Fruit fly (Drosophila melanogaster): Measurements from ENCODE around the gene Tektin-C.

The Tektin-C gene

dm6 chr3L:5789663-5790062, 6.7 kb downstream of the Tektin-C start (continued):
- peak; percentile 95 for TF ChIP-seq E2f2 (GFP tag; IDR thresholded peaks at IDR 0.05)
- peak; percentile 43 for TF ChIP-seq PHDP (tag; optimal IDR thresholded peaks at IDR 0.05)
- TF ChIP-seq CG15601 (tag; optimal IDR thresholded peaks at IDR 0.05): peak; percentile 63
- no peak for TF ChIP-seq sqz (GFP tag; optimal IDR thresholded peaks at IDR 0.05)

DNA sequence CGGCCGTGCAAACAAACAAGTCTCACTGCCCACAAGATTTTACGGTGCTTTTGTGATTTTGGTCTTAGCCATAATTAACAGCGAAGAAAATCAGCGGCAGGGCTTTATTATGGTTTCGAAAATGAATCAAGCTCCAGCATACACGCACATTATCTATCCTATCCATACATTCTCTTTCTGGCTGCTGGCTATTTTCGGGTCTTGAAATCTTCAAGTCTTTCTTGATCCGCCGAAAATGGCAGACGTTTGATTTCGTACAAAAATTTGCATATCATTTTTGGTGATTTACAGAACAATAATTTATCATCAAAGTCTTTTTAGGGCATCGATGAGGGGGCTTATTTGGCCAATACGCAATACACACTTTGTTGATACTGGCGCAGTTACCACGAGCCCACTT, 7.5 kb downstream of the Tektin-C start:
- TF ChIP-seq CG13624 (GFP tag; optimal IDR thresholded peaks at IDR 0.05) (peak; percentile 31), chinmo (GFP tag; IDR thresholded peaks at IDR 0.05; ENCODE audit: partially characterized antibody) (0 out of 4 replicates have a peak, but pooled peaks have one; percentile 8), CG13894 (tag; optimal IDR thresholded peaks at IDR 0.05) (peak; percentile 90), odd (GFP tag; optimal IDR thresholded peaks at IDR 0.05) (no peak), CG12769 (tag; optimal IDR thresholded peaks at IDR 0.05) (peak; percentile 27), Dp (GFP tag; optimal IDR thresholded peaks at IDR 0.05) (no peak)

dm6 chr3L:5787476-5787875, 8.9 kb downstream of the Tektin-C start:
- TF ChIP-seq vvl (GFP tag; IDR thresholded peaks at IDR 0.05) (peak; percentile 36; the same call in 1 of the 2 replicates), abd-A (tag; optimal IDR thresholded peaks at IDR 0.05) (peak; percentile 52), Awh (GFP tag; IDR thresholded peaks at IDR 0.05) (peak; percentile 84), CG15479 (GFP tag; optimal IDR thresholded peaks at IDR 0.05) (peak; percentile 44), CG15601 (tag; optimal IDR thresholded peaks at IDR 0.05) (no peak), CG8944 (GFP tag; optimal IDR thresholded peaks at IDR 0.05) (no peak), sr (GFP tag; IDR thresholded peaks at IDR 0.05) (peak; percentile 82)

DNA sequence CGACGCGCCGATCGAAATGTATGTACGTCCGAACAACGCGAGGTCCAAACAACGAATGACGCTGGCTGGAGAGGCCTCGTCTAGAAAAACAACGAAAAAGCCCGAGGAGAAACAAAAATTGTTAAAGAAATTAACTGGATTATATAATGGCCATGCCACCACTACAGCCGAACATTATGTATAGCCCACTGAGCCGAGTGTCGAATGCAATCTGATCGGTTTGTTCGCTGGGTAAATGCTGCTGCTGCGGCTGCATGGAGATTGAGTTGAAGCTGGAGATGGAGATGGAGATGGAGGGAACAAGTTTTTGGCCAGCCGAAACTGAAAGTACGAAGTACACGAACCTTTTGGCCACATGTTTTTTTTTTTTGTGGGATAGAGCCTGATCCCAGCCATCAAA, 9.7 kb downstream of the Tektin-C start, which contains the start of gene Cralbp:
Gene Cralbp, minus strand, starts transcription at position 115 of the 400 bp plus-strand sequence.
- TF ChIP-seq CG12769 (tag; optimal IDR thresholded peaks at IDR 0.05): peak; percentile 38
- TF ChIP-seq Blimp-1 (GFP tag; optimal IDR thresholded peaks at IDR 0.05): peak; percentile 54
- peak; percentile 16 for TF ChIP-seq CG5180 (GFP tag; optimal IDR thresholded peaks at IDR 0.05)
- no peak for TF ChIP-seq CG13775 (GFP tag; optimal IDR thresholded peaks at IDR 0.05)
- TF ChIP-seq Med (GFP tag): peak; percentile 45
- TF ChIP-seq CG1647 (GFP tag; optimal IDR thresholded peaks at IDR 0.05): no peak
- TF ChIP-seq oc (tag; optimal IDR thresholded peaks at IDR 0.05): peak; percentile 45
- 0 out of 4 replicates have a peak, but pooled peaks have one; percentile 71 for TF ChIP-seq chinmo (GFP tag; IDR thresholded peaks at IDR 0.05; ENCODE audit: partially characterized antibody)
- no peak for TF ChIP-seq CG34422 (GFP tag; IDR thresholded peaks at IDR 0.05)
- peak; percentile 77 for TF ChIP-seq Deaf1 (tag; optimal IDR thresholded peaks at IDR 0.05)
- no peak for TF ChIP-seq sima (GFP tag; optimal IDR thresholded peaks at IDR 0.05)
- no peak for TF ChIP-seq HHEX (GFP tag; optimal IDR thresholded peaks at IDR 0.05)
- 0 out of 2 replicates have a peak, but pooled peaks have one; percentile 22 for TF ChIP-seq Drgx (GFP tag; IDR thresholded peaks at IDR 0.05)
- peak; percentile 30 for TF ChIP-seq sqz (GFP tag; optimal IDR thresholded peaks at IDR 0.05)
- TF ChIP-seq CG17385 (GFP tag; optimal IDR thresholded peaks at IDR 0.05): no peak
- TF ChIP-seq Pdp1 (GFP tag; optimal IDR thresholded peaks at IDR 0.05): peak in 1 of 2 experiments; percentile 89
- TF ChIP-seq zf30C (GFP tag; optimal IDR thresholded peaks at IDR 0.05): no peak
- TF ChIP-seq CG14965 (GFP tag; optimal IDR thresholded peaks at IDR 0.05; ENCODE audit: borderline replicate concordance): no peak
- peak; percentile 69 for TF ChIP-seq Ets65A (GFP tag)
- TF ChIP-seq Nf-YC (tag; optimal IDR thresholded peaks at IDR 0.05): no peak

All from whole organism, embryonic.